Worm (Caenorhabditis elegans): ENCODE measurements around the gene F08B12.4.

- no peak for TF ChIP-seq rnt-1 (tag; optimal IDR thresholded peaks at IDR 0.05)
- no peak for TF ChIP-seq nfya-1 (tag; optimal IDR thresholded peaks at IDR 0.05)
- no peak for TF ChIP-seq unc-55 (GFP tag; optimal IDR thresholded peaks at IDR 0.05)
- no peak for TF ChIP-seq pqm-1 (tag; optimal IDR thresholded peaks at IDR 0.05)
- TF ChIP-seq unc-86 (tag; optimal IDR thresholded peaks at IDR 0.05) = no peak
- TF ChIP-seq C38D4.7 (GFP tag; optimal IDR thresholded peaks at IDR 0.05) = no peak
- no peak for TF ChIP-seq pat-9 (tag; optimal IDR thresholded peaks at IDR 0.05)
- no peak for TF ChIP-seq elt-2 (tag; optimal IDR thresholded peaks at IDR 0.05)
- no peak for TF ChIP-seq tbx-2 (tag; optimal IDR thresholded peaks at IDR 0.05)
- no peak for TF ChIP-seq pha-4 (tag; optimal IDR thresholded peaks at IDR 0.05)
- TF ChIP-seq fkh-10 (GFP tag; optimal IDR thresholded peaks at IDR 0.05) = no peak
- TF ChIP-seq elt-4 (tag; optimal IDR thresholded peaks at IDR 0.05) = no peak
- no peak for TF ChIP-seq dve-1 (tag; optimal IDR thresholded peaks at IDR 0.05)
- TF ChIP-seq ceh-2 (tag; optimal IDR thresholded peaks at IDR 0.05) = no peak
Measured at ce11 chrX:11367087-11367486, 40.4 kb downstream of the F08B12.4 start.

Measured in whole organism, late embryonic.